Fruit fly (Drosophila melanogaster) whole organism, embryonic: ENCODE results near the gene Hr78.

ENCODE experiments used
- CG31388 ChIP-seq: fragments of 200-800 bp; sonication (Bioruptor generic); optimal IDR thresholded peaks from 2 replicates; lab custom pipeline; 2016; ENCODE audit warnings: missing biosample characterization, missing genetic modification characterization
- CG4328 ChIP-seq: fragments of 200-800 bp; sonication (Bioruptor generic); optimal IDR thresholded peaks from 3 replicates; lab custom pipeline; 2017; ENCODE audit warnings: missing biosample characterization, missing genetic modification reagents, missing genetic modification characterization
- CG5245 ChIP-seq: fragments of 200-800 bp; sonication (Bioruptor generic); optimal IDR thresholded peaks from 3 replicates; lab custom pipeline; 2016; ENCODE audit warnings: missing biosample characterization, missing genetic modification characterization
- HLHmδ ChIP-seq: fragments of 200-800 bp; sonication (Bioruptor generic); optimal IDR thresholded peaks from 2 replicates; lab custom pipeline; 2018; ENCODE audit warnings: missing biosample characterization, mild to moderate bottlenecking, missing genetic modification characterization, moderate library complexity
- Rx ChIP-seq: fragments of 200-800 bp; sonication (Bioruptor generic); IDR thresholded peaks from 2 replicates; pipeline ENCODE4 v1.3.6; 2022; ENCODE audit warnings: missing biosample characterization, missing genetic modification characterization
- ato ChIP-seq: fragments of 200-800 bp; sonication (Bioruptor generic); IDR thresholded peaks from 2 replicates; pipeline ENCODE4 v1.3.6; 2022; ENCODE audit warnings: missing biosample characterization, missing genetic modification characterization; ENCODE audit not compliant: partially characterized antibody

DNA sequence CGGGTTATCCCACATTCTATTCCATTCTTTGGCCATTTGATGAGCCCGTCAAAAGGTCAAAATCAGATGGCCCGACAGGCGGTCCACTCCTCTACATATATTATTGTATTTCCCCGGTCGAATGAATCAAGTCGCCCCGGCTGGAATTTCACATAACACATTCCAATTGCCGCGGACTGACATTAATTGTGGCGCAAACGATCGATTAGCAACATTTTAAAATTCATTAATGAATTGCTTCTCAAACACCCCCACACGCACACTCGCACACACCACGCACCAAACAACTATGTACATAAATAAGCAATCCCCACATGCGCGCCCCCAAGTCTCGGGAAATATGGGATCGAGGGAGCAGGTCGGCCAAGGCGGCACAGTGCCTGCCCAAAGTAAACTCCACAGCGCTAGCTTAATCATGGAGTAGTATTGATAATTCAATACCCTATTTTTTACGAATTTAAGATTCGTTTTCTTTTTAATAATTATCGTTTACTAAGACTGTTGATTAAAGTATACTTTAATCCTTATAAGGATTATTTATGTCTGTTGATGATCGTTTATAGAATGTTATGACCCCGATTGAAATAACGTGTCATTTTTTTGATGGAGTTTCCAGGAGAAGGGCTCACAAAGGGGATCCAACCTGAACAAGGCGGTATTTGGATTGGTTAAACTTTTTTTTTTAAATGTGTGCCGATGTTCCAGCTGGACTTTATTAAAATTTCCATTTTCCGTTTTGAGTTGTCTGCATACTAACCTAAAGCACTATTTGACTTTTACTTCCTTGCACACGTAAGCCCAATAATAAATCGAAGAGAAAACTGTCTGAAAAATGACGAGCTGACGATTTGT, 31.8 kb downstream of the Hr78 start:
- TF ChIP-seq CG31388 (GFP tag; lab: Kevin White, UChicago), result no peak
- no peak for TF ChIP-seq ato
- no peak for TF ChIP-seq Rx (GFP tag; lab: Robert Waterston, UW)
- no peak for TF ChIP-seq CG4328 (GFP tag; lab: Kevin White, UChicago)
- TF ChIP-seq HLHmδ (GFP tag; lab: Kevin White, UChicago), result no peak
- TF ChIP-seq CG5245 (GFP tag; lab: Kevin White, UChicago), result no peak
